Worm (Caenorhabditis elegans): ENCODE measurements around the gene Y51A2D.21.

Y51A2D.21 gene

ce11 chrV:18614498-18614897 is 42.9 kb downstream of the Y51A2D.21 start:
- peak; percentile 17 for TF ChIP-seq nhr-23 (tag; optimal IDR thresholded peaks at IDR 0.05)
- TF ChIP-seq nfya-1 (tag; optimal IDR thresholded peaks at IDR 0.05; ENCODE audit: insufficient read depth) = peak; percentile 63
- no peak for TF ChIP-seq nhr-12 (tag; optimal IDR thresholded peaks at IDR 0.05)
- TF ChIP-seq ZK546.5 (tag; optimal IDR thresholded peaks at IDR 0.05) = no peak
- peak; percentile 70 for TF ChIP-seq nhr-25 (tag; optimal IDR thresholded peaks at IDR 0.05)
- no peak for TF ChIP-seq fos-1 (tag; optimal IDR thresholded peaks at IDR 0.05)
- no peak for TF ChIP-seq zag-1 (tag; optimal IDR thresholded peaks at IDR 0.05)
- no peak for TF ChIP-seq mdl-1 (tag; optimal IDR thresholded peaks at IDR 0.05)
- peak; percentile 83 for TF ChIP-seq pha-4 (tag; optimal IDR thresholded peaks at IDR 0.05)
- peak; percentile 45 for TF ChIP-seq jun-1 (tag; optimal IDR thresholded peaks at IDR 0.05)
- TF ChIP-seq skn-1 (tag; optimal IDR thresholded peaks at IDR 0.05) = peak; percentile 98
- peak; percentile 6 for TF ChIP-seq snpc-4 (tag; optimal IDR thresholded peaks at IDR 0.05)
- TF ChIP-seq tbx-2 (tag; optimal IDR thresholded peaks at IDR 0.05) = no peak
- TF ChIP-seq lin-15B (tag; optimal IDR thresholded peaks at IDR 0.05) = peak; percentile 26
- peak; percentile 74 for TF ChIP-seq pqm-1 (tag; optimal IDR thresholded peaks at IDR 0.05)
- no peak for TF ChIP-seq ztf-11 (tag; optimal IDR thresholded peaks at IDR 0.05)
- peak; percentile 73 for TF ChIP-seq elt-2 (tag; optimal IDR thresholded peaks at IDR 0.05)
- no peak for TF ChIP-seq eor-1 (tag; optimal IDR thresholded peaks at IDR 0.05)
- peak; percentile 74 for TF ChIP-seq ceh-28 (tag; optimal IDR thresholded peaks at IDR 0.05)

- TF ChIP-seq elt-1 (tag; optimal IDR thresholded peaks at IDR 0.05) (no peak), nhr-23 (tag; optimal IDR thresholded peaks at IDR 0.05) (no peak), daf-12 (tag; optimal IDR thresholded peaks at IDR 0.05) (no peak), aly-2 (tag; optimal IDR thresholded peaks at IDR 0.05) (no peak), tbx-2 (tag; optimal IDR thresholded peaks at IDR 0.05) (no peak), ceh-9 (tag; optimal IDR thresholded peaks at IDR 0.05) (no peak), fos-1 (tag; optimal IDR thresholded peaks at IDR 0.05) (no peak), egl-5 (tag; optimal IDR thresholded peaks at IDR 0.05) (no peak), nfya-1 (tag; optimal IDR thresholded peaks at IDR 0.05; ENCODE audit: insufficient read depth) (no peak)
Measured at ce11 chrV:18616287-18616686, 44.7 kb downstream of the Y51A2D.21 start, which contains the start of gene nhr-70. Gene nhr-70 (plus strand): TSS chrV:18616587.

ce11 chrV:18622462-18622861 is 50.8 kb downstream of the Y51A2D.21 start, which contains the start of gene Y69H2.1:
Gene Y69H2.1 (minus strand): TSS chrV:18622562.
- TF ChIP-seq nhr-43 (tag; optimal IDR thresholded peaks at IDR 0.05; ENCODE audit: poor library complexity, severe bottlenecking) (no peak), nhr-28 (tag; optimal IDR thresholded peaks at IDR 0.05) (no peak), zag-1 (tag; optimal IDR thresholded peaks at IDR 0.05) (no peak), unc-62 (GFP tag; optimal IDR thresholded peaks at IDR 0.05) (no peak), elt-1 (tag; optimal IDR thresholded peaks at IDR 0.05) (no peak), elt-3 (tag; optimal IDR thresholded peaks at IDR 0.05) (no peak), mdl-1 (tag; optimal IDR thresholded peaks at IDR 0.05) (no peak), tbx-2 (tag; optimal IDR thresholded peaks at IDR 0.05) (no peak), ceh-82 (tag; optimal IDR thresholded peaks at IDR 0.05) (no peak), nfya-1 (tag; optimal IDR thresholded peaks at IDR 0.05; ENCODE audit: insufficient read depth) (no peak), nhr-77 (tag; optimal IDR thresholded peaks at IDR 0.05) (no peak), ztf-11 (tag; optimal IDR thresholded peaks at IDR 0.05) (no peak), sea-2 (GFP tag; optimal IDR thresholded peaks at IDR 0.05) (no peak), ceh-28 (tag; optimal IDR thresholded peaks at IDR 0.05) (no peak), ZK546.5 (tag; optimal IDR thresholded peaks at IDR 0.05) (no peak)
